Fruit fly (Drosophila melanogaster) whole organism, embryonic: ENCODE data around the gene ova.

Source experiments
- Abd-B ChIP-seq: fragments of 200-800 bp; sonication (Bioruptor generic); optimal IDR thresholded peaks from 2 replicates; lab custom pipeline; 2018; ENCODE audit warnings: missing biosample characterization, mild to moderate bottlenecking, missing genetic modification characterization, moderate library complexity
- B-H2 ChIP-seq: fragments of 200-800 bp; sonication (Bioruptor generic); optimal IDR thresholded peaks from 2 replicates; lab custom pipeline; 2018; ENCODE audit warnings: missing biosample characterization, mild to moderate bottlenecking, missing genetic modification characterization
- Bgb ChIP-seq: fragments of 200-800 bp; sonication (Bioruptor generic); IDR thresholded peaks from 2 replicates; pipeline ENCODE4 v1.3.6; 2022; ENCODE audit warnings: missing biosample characterization, missing genetic modification characterization; ENCODE audit not compliant: partially characterized antibody
- CG11696 ChIP-seq: fragments of 200-800 bp; sonication (Bioruptor generic); IDR thresholded peaks from 2 replicates; pipeline ENCODE4 v1.3.6; 2022; ENCODE audit warnings: missing biosample characterization, missing genetic modification characterization
- CG13894 ChIP-seq: fragments of 200-800 bp; sonication (Bioruptor generic); optimal IDR thresholded peaks from 3 replicates; lab custom pipeline; 2018; ENCODE audit warnings: missing biosample characterization, mild to moderate bottlenecking, missing genetic modification characterization, moderate library complexity
- CG16779 ChIP-seq: fragments of 200-800 bp; sonication (Bioruptor generic); IDR thresholded peaks from 2 replicates; pipeline ENCODE4 v1.3.6; 2022; ENCODE audit warnings: missing biosample characterization, missing genetic modification characterization
- CG16863 ChIP-seq: fragments of 200-800 bp; sonication (Bioruptor generic); optimal IDR thresholded peaks from 3 replicates; lab custom pipeline; 2016; ENCODE audit warnings: missing biosample characterization, missing genetic modification characterization
- CG17385 ChIP-seq: fragments of 200-800 bp; sonication (Bioruptor generic); optimal IDR thresholded peaks from 3 replicates; lab custom pipeline; 2018; ENCODE audit warnings: missing biosample characterization, mild to moderate bottlenecking, missing genetic modification characterization
- CG17802 ChIP-seq: fragments of 200-800 bp; sonication (Bioruptor generic); optimal IDR thresholded peaks from 2 replicates; lab custom pipeline; 2018; ENCODE audit warnings: missing biosample characterization, mild to moderate bottlenecking, missing genetic modification characterization, moderate library complexity
- CG32532 ChIP-seq: fragments of 200-800 bp; sonication (Bioruptor generic); IDR thresholded peaks from 2 replicates; pipeline ENCODE4 v1.3.6; 2022; ENCODE audit warnings: missing biosample characterization, missing genetic modification characterization
- CG34422 ChIP-seq: fragments of 200-800 bp; sonication (Bioruptor generic); IDR thresholded peaks from 3 replicates; pipeline ENCODE4 v1.3.6; 2022; ENCODE audit warnings: missing biosample characterization, missing genetic modification characterization
- CG4617 ChIP-seq: fragments of 200-800 bp; sonication (Bioruptor generic); optimal IDR thresholded peaks from 3 replicates; lab custom pipeline; 2016; ENCODE audit warnings: missing biosample characterization, missing genetic modification characterization, borderline replicate concordance
- CG5180 ChIP-seq: fragments of 200-800 bp; sonication (Bioruptor generic); optimal IDR thresholded peaks from 3 replicates; lab custom pipeline; 2017; ENCODE audit warnings: missing biosample characterization, missing genetic modification characterization, mild to moderate bottlenecking, moderate library complexity, missing genetic modification reagents
- CG6813 ChIP-seq: fragments of 200-800 bp; sonication (Bioruptor generic); optimal IDR thresholded peaks from 2 replicates; lab custom pipeline; 2017; ENCODE audit warnings: missing biosample characterization, missing genetic modification characterization, mild to moderate bottlenecking, moderate library complexity, missing genetic modification reagents
- CG8944 ChIP-seq: fragments of 200-800 bp; sonication (Bioruptor generic); optimal IDR thresholded peaks from 3 replicates; lab custom pipeline; 2016; ENCODE audit warnings: missing biosample characterization, missing genetic modification characterization
- CG9797 ChIP-seq: fragments of 200-800 bp; sonication (Bioruptor generic); optimal IDR thresholded peaks from 3 replicates; lab custom pipeline; 2018; ENCODE audit warnings: missing biosample characterization, mild to moderate bottlenecking, missing genetic modification characterization
- CTCF ChIP-seq: fragments of 200-800 bp; sonication (Bioruptor generic); optimal IDR thresholded peaks from 2 replicates; lab custom pipeline; 2017; ENCODE audit warnings: missing biosample characterization, mild to moderate bottlenecking, missing genetic modification characterization, moderate library complexity
- Drgx ChIP-seq: fragments of 200-800 bp; sonication (Bioruptor generic); IDR thresholded peaks from 2 replicates; pipeline ENCODE4 v1.3.6; 2022; ENCODE audit warnings: missing biosample characterization, missing genetic modification characterization
- E2f2 ChIP-seq: fragments of 200-800 bp; sonication (Bioruptor generic); IDR thresholded peaks from 2 replicates; pipeline ENCODE4 v1.3.6; 2022; ENCODE audit warnings: missing biosample characterization, missing genetic modification characterization
- HLH3B ChIP-seq: fragments of 200-800 bp; sonication (Bioruptor generic); IDR thresholded peaks from 2 replicates; pipeline ENCODE4 v1.3.6; 2022; ENCODE audit warnings: missing biosample characterization, missing genetic modification characterization
- Hand ChIP-seq: fragments of 200-800 bp; sonication (Bioruptor generic); optimal IDR thresholded peaks from 2 replicates; lab custom pipeline; 2017; ENCODE audit warnings: mild to moderate bottlenecking, missing biosample characterization, missing genetic modification reagents, missing genetic modification characterization
- Jarid2 ChIP-seq: fragments of 200-800 bp; sonication (Bioruptor generic); optimal IDR thresholded peaks from 3 replicates; lab custom pipeline; 2017; ENCODE audit warnings: mild to moderate bottlenecking, missing biosample characterization, missing genetic modification reagents, missing genetic modification characterization
- MESR4 ChIP-seq: fragments of 200-800 bp; sonication (Bioruptor generic); optimal IDR thresholded peaks from 2 replicates; lab custom pipeline; 2018; ENCODE audit warnings: missing biosample characterization, mild to moderate bottlenecking, missing genetic modification characterization, moderate library complexity
- Med ChIP-seq: fragments of 200-800 bp; sonication (Bioruptor generic); peaks from one replicate; lab custom pipeline; 2016; ENCODE audit warnings: missing biosample characterization, missing genetic modification characterization, mild to moderate bottlenecking, inconsistent platforms, moderate library complexity
- Myb ChIP-seq: fragments of 200-800 bp; sonication (Bioruptor generic); optimal IDR thresholded peaks from 2 replicates; lab custom pipeline; 2016; ENCODE audit warnings: missing biosample characterization, missing genetic modification characterization
- NFAT ChIP-seq: fragments of 200-800 bp; sonication (Bioruptor generic); IDR thresholded peaks from 2 replicates; pipeline ENCODE4 v1.3.6; 2022; ENCODE audit warnings: missing biosample characterization, missing genetic modification characterization
- Neu2 ChIP-seq: fragments of 200-800 bp; sonication (Bioruptor generic); optimal IDR thresholded peaks from 3 replicates; lab custom pipeline; 2016; ENCODE audit warnings: missing biosample characterization, missing genetic modification characterization, borderline replicate concordance
- Nf-YC ChIP-seq: fragments of 200-800 bp; optimal IDR thresholded peaks from 3 replicates; lab custom pipeline; 2019; ENCODE audit warnings: missing biosample characterization, mild to moderate bottlenecking, missing genetic modification characterization, moderate library complexity
- Opbp ChIP-seq: fragments of 200-800 bp; sonication (Bioruptor generic); IDR thresholded peaks from 3 replicates; pipeline ENCODE4 v1.3.6; 2022; ENCODE audit warnings: missing biosample characterization, missing genetic modification characterization; ENCODE audit not compliant: partially characterized antibody
- Spps ChIP-seq: fragments of 200-800 bp; sonication (Bioruptor generic); optimal IDR thresholded peaks from 2 replicates; lab custom pipeline; 2018; ENCODE audit warnings: missing biosample characterization, mild to moderate bottlenecking, missing genetic modification characterization
- Stat92E ChIP-seq, 3 experiments: fragments of >200 bp in 2 of 3; fragments of 200-800 bp in 1 of 3; sonication (Bioruptor generic) in 1 of 3; optimal IDR thresholded peaks; 2 replicates each; lab custom pipeline; 2017 to 2019; ENCODE audit warnings: missing biosample characterization in 3 of 3, missing genetic modification characterization in 3 of 3, mild to moderate bottlenecking in 1 of 3, moderate library complexity in 1 of 3
- Vsx1 ChIP-seq: fragments of 200-800 bp; sonication (Bioruptor generic); optimal IDR thresholded peaks from 2 replicates; lab custom pipeline; 2017; ENCODE audit warnings: missing biosample characterization, mild to moderate bottlenecking, missing genetic modification characterization, missing genetic modification reagents
- Xrp1 ChIP-seq: fragments of 200-800 bp; sonication (Bioruptor generic); IDR thresholded peaks from 2 replicates; pipeline ENCODE4 v1.3.6; 2022; ENCODE audit warnings: missing biosample characterization, missing genetic modification characterization
- caup ChIP-seq: fragments of 200-800 bp; sonication (Bioruptor generic); optimal IDR thresholded peaks from 3 replicates; lab custom pipeline; 2017; ENCODE audit warnings: missing biosample characterization, mild to moderate bottlenecking, missing genetic modification characterization, moderate library complexity; ENCODE audit not compliant: severe bottlenecking
- ci ChIP-seq: fragments of 200-800 bp; sonication (Bioruptor generic); IDR thresholded peaks from 3 replicates; pipeline ENCODE4 v1.3.6; 2022; ENCODE audit warnings: missing biosample characterization, missing genetic modification characterization
- dati ChIP-seq: fragments of 200-800 bp; sonication (Bioruptor generic); IDR thresholded peaks from 2 replicates; pipeline ENCODE4 v1.3.6; 2022; ENCODE audit warnings: missing biosample characterization, missing genetic modification characterization
- en ChIP-seq: fragments of 200-800 bp; sonication (Bioruptor generic); optimal IDR thresholded peaks from 2 replicates; lab custom pipeline; 2016; ENCODE audit warnings: missing biosample characterization, missing genetic modification characterization
- fd64A ChIP-seq: fragments of 200-800 bp; sonication (Bioruptor generic); optimal IDR thresholded peaks from 3 replicates; lab custom pipeline; 2018; ENCODE audit warnings: missing biosample characterization, mild to moderate bottlenecking, missing genetic modification characterization
- fru ChIP-seq: fragments of >200 bp; optimal IDR thresholded peaks from 2 replicates; lab custom pipeline; 2017
- knrl ChIP-seq: fragments of 200-800 bp; sonication (Bioruptor generic); IDR thresholded peaks from 3 replicates; pipeline ENCODE4 v1.3.6; 2022; ENCODE audit warnings: missing biosample characterization, missing genetic modification characterization; ENCODE audit not compliant: partially characterized antibody
- row ChIP-seq: fragments of 200-800 bp; sonication (Bioruptor generic); IDR thresholded peaks from 3 replicates; pipeline ENCODE4 v1.3.6; 2022; ENCODE audit warnings: missing biosample characterization, missing genetic modification characterization
- sens-2 ChIP-seq: fragments of 200-800 bp; sonication (Bioruptor generic); IDR thresholded peaks from 2 replicates; pipeline ENCODE4 v1.3.6; 2022; ENCODE audit warnings: missing biosample characterization, missing genetic modification characterization
- seq ChIP-seq: fragments of 200-800 bp; sonication (Bioruptor generic); IDR thresholded peaks from 2 replicates; pipeline ENCODE4 v1.3.6; 2022; ENCODE audit warnings: missing biosample characterization, missing genetic modification characterization
- tna ChIP-seq: fragments of 200-800 bp; sonication (Bioruptor generic); IDR thresholded peaks from 2 replicates; pipeline ENCODE4 v1.3.6; 2022; ENCODE audit warnings: missing biosample characterization, missing genetic modification characterization; ENCODE audit not compliant: partially characterized antibody

Gene ova

DNA sequence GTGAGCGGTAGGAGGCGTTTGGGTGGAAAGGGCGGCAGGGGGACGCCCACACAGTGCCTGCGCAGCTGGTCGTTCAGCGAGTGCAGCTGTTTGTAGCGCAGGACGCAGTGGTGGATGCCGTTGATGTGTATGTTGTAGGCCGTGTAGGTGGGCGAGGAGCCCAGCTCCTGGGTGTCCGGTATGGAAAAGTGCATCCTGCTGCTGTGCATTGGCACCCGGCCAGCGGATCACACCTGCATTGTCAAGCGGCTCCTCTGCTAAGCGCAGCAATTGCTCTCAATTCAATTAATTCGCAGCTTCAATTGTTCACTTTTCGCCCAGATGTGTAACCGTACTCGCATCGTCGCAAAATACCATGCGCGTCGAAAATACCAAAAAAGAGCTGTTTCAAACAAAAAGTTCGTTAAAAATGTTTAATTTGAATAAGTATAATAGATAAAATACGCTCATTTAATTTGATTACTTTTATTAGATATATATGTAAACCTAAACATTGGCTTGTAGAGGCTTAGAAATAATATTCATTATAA is 24.8 kb downstream of the ova start, which contains the start of gene Snx17 (continued):
- no peak for TF ChIP-seq B-H2 (GFP tag; lab: Kevin White, UChicago)
- TF ChIP-seq Drgx: no peak
- no peak for TF ChIP-seq caup (GFP tag; lab: Kevin White, UChicago)
- TF ChIP-seq Spps: no peak
- TF ChIP-seq Bgb (GFP tag; lab: Robert Waterston, UW): 0 out of 2 replicates have a peak, but pooled peaks have one; percentile 8
- TF ChIP-seq fd64A (GFP tag; lab: Kevin White, UChicago): no peak
- TF ChIP-seq CG4617 (GFP tag; lab: Kevin White, UChicago): peak; percentile 69
- TF ChIP-seq CG32532: no peak
- no peak for TF ChIP-seq Nf-YC (tag; lab: Kevin White, UChicago)
- TF ChIP-seq CG11696 (GFP tag; lab: Robert Waterston, UW): no peak
- no peak for TF ChIP-seq knrl
- TF ChIP-seq Opbp: no peak
- TF ChIP-seq NFAT (GFP tag; lab: Robert Waterston, UW): no peak
- no peak for TF ChIP-seq tna
- TF ChIP-seq E2f2 (GFP tag; lab: Robert Waterston, UW): peak; percentile 32; the same call in 1 of the 2 replicates
- no peak for TF ChIP-seq CG8944 (GFP tag; lab: Kevin White, UChicago)
- TF ChIP-seq CG16863 (GFP tag; lab: Kevin White, UChicago): no peak
- TF ChIP-seq dati: no peak
- TF ChIP-seq seq (GFP tag; lab: Robert Waterston, UW): no peak
- TF ChIP-seq Myb (GFP tag; lab: Kevin White, UChicago): peak; percentile 68
- no peak for TF ChIP-seq fru
- TF ChIP-seq HLH3B (GFP tag; lab: Robert Waterston, UW): no peak
- TF ChIP-seq CG13894: no peak
- no peak for TF ChIP-seq CG6813 (GFP tag; lab: Kevin White, UChicago)
- no peak for TF ChIP-seq CTCF (GFP tag; lab: Kevin White, UChicago)
- no peak for TF ChIP-seq CG17802 (tag; lab: Kevin White, UChicago)
- TF ChIP-seq sens-2 (GFP tag; lab: Robert Waterston, UW): no peak
- peak; percentile 67 for TF ChIP-seq MESR4 (GFP tag; lab: Kevin White, UChicago)
- no peak for TF ChIP-seq Abd-B (GFP tag; lab: Kevin White, UChicago)
- TF ChIP-seq Stat92E (GFP tag; optimal IDR thresholded peaks at IDR 0.05; lab: Kevin White, UChicago): no peak
- no peak for TF ChIP-seq Neu2
- TF ChIP-seq CG17385: no peak
- no peak for TF ChIP-seq row
- no peak for TF ChIP-seq CG16779 (GFP tag; lab: Robert Waterston, UW)
- 0 out of 3 replicates have a peak, but pooled peaks have one; percentile 21 for TF ChIP-seq ci (GFP tag; lab: Robert Waterston, UW)
- peak; percentile 66 for TF ChIP-seq CG9797 (GFP tag; lab: Kevin White, UChicago)
- no peak for TF ChIP-seq Jarid2 (GFP tag; lab: Kevin White, UChicago)
- TF ChIP-seq Vsx1 (GFP tag; lab: Kevin White, UChicago): no peak
- no peak for TF ChIP-seq CG5180 (GFP tag; lab: Kevin White, UChicago)
- no peak for TF ChIP-seq Hand (GFP tag; lab: Kevin White, UChicago)
- no peak for TF ChIP-seq Xrp1 (GFP tag; lab: Robert Waterston, UW)

- TF ChIP-seq CG34422 (GFP tag; lab: Robert Waterston, UW): 0 out of 3 replicates have a peak, but pooled peaks have one; percentile 24
- TF ChIP-seq en (GFP tag; lab: Kevin White, UChicago): no peak
- TF ChIP-seq Med: peak; percentile 53
Observed at dm6 chr2L:10205940-10206339, 25.6 kb downstream of the ova start.
